Fruit fly (Drosophila melanogaster): ENCODE measurements around the gene CG32191.

CG32191 gene

dm6 chr3L:17804511-17804910 is 4.4 kb downstream of the CG32191 start, which contains the start of gene ais:
Gene ais, minus strand, starts transcription at chr3L:17804715.
- TF ChIP-seq Mes4 (GFP tag; optimal IDR thresholded peaks at IDR 0.05) (no peak), zf30C (GFP tag; optimal IDR thresholded peaks at IDR 0.05) (no peak), CG16813 (GFP tag; IDR thresholded peaks at IDR 0.05; ENCODE audit: partially characterized antibody) (0 out of 3 replicates have a peak, but pooled peaks have one; percentile 9), nerfin-2 (GFP tag; IDR thresholded peaks at IDR 0.05; ENCODE audit: partially characterized antibody) (no peak), CG3847 (GFP tag; IDR thresholded peaks at IDR 0.05) (peak; percentile 64; the same call in 1 of the 2 replicates), tio (GFP tag; optimal IDR thresholded peaks at IDR 0.05) (no peak), CG32767 (GFP tag; IDR thresholded peaks at IDR 0.05) (no peak), CG13624 (GFP tag; optimal IDR thresholded peaks at IDR 0.05) (peak; percentile 26), Ptx1 (GFP tag; IDR thresholded peaks at IDR 0.05) (no peak), CG4328 (GFP tag; optimal IDR thresholded peaks at IDR 0.05) (no peak), Ravus (GFP tag; IDR thresholded peaks at IDR 0.05) (no peak), Rx (GFP tag; IDR thresholded peaks at IDR 0.05) (no peak), p53 (GFP tag; optimal IDR thresholded peaks at IDR 0.05) (no peak), ttk (GFP tag; IDR thresholded peaks at IDR 0.05) (no peak), dmrt99B (tag; optimal IDR thresholded peaks at IDR 0.05) (no peak), CG4707 (GFP tag; optimal IDR thresholded peaks at IDR 0.05) (no peak), fru (optimal IDR thresholded peaks at IDR 0.05) (no peak), CG11504 (tag; optimal IDR thresholded peaks at IDR 0.05) (no peak), sens (GFP tag) (peak; percentile 61), CG34376 (GFP tag; optimal IDR thresholded peaks at IDR 0.05) (no peak), HLH54F (GFP tag; optimal IDR thresholded peaks at IDR 0.05) (no peak), CG34422 (GFP tag; IDR thresholded peaks at IDR 0.05) (0 out of 3 replicates have a peak, but pooled peaks have one; percentile 10), trh (GFP tag; optimal IDR thresholded peaks at IDR 0.05) (no peak), sug (tag; optimal IDR thresholded peaks at IDR 0.05) (peak; percentile 45), Pdp1 (GFP tag; optimal IDR thresholded peaks at IDR 0.05) (peak in 1 of 2 experiments; percentile 21), CG30431 (GFP tag; optimal IDR thresholded peaks at IDR 0.05) (no peak), CG30020 (tag; optimal IDR thresholded peaks at IDR 0.05) (no peak), Mrtf (GFP tag; IDR thresholded peaks at IDR 0.05) (no peak), Abd-B (GFP tag; optimal IDR thresholded peaks at IDR 0.05) (peak; percentile 7), yki (optimal IDR thresholded peaks at IDR 0.05) (no peak), ro (GFP tag; IDR thresholded peaks at IDR 0.05) (no peak), hb (GFP tag; IDR thresholded peaks at IDR 0.05; ENCODE audit: partially characterized antibody) (no peak), CG8478 (optimal IDR thresholded peaks at IDR 0.05) (no peak), CG15479 (GFP tag; optimal IDR thresholded peaks at IDR 0.05) (no peak), dati (GFP tag; IDR thresholded peaks at IDR 0.05) (no peak), CG15269 (tag; optimal IDR thresholded peaks at IDR 0.05) (peak; percentile 23), CG3838 (GFP tag; optimal IDR thresholded peaks at IDR 0.05) (no peak), Lim3 (GFP tag; IDR thresholded peaks at IDR 0.05) (no peak), gem (tag; optimal IDR thresholded peaks at IDR 0.05) (no peak), CG30403 (GFP tag; optimal IDR thresholded peaks at IDR 0.05) (peak; percentile 40), CG1024 (GFP tag; IDR thresholded peaks at IDR 0.05) (no peak), MBD-R2 (GFP tag; IDR thresholded peaks at IDR 0.05) (peak; percentile 53), CG7963 (GFP tag; IDR thresholded peaks at IDR 0.05; ENCODE audit: partially characterized antibody) (no peak), CG4617 (GFP tag; optimal IDR thresholded peaks at IDR 0.05; ENCODE audit: borderline replicate concordance) (no peak), grau (tag; optimal IDR thresholded peaks at IDR 0.05) (peak; percentile 41), Gsc (GFP tag; IDR thresholded peaks at IDR 0.05) (no peak), Doc2 (GFP tag; IDR thresholded peaks at IDR 0.05) (no peak), Vsx1 (GFP tag; optimal IDR thresholded peaks at IDR 0.05) (no peak), Hr3 (GFP tag; optimal IDR thresholded peaks at IDR 0.05) (no peak), CG18599 (GFP tag; optimal IDR thresholded peaks at IDR 0.05) (no peak), HmgZ (tag; optimal IDR thresholded peaks at IDR 0.05) (peak; percentile 22), CG8359 (GFP tag; optimal IDR thresholded peaks at IDR 0.05; ENCODE audit: borderline replicate concordance) (no peak), h (optimal IDR thresholded peaks at IDR 0.05) (no peak)

Data from whole organism, embryonic.